Fruit fly (Drosophila melanogaster): ENCODE results near the gene CG12091.

The CG12091 gene

dm6 chr3L:1576489-1577106 is 40.0 kb upstream of the CG12091 start, which contains the start of gene CG13917 (continued):
- TF ChIP-seq bab2 (GFP tag; optimal IDR thresholded peaks at IDR 0.05) (no peak), sisA (GFP tag; IDR thresholded peaks at IDR 0.05) (no peak), CG2889 (GFP tag; IDR thresholded peaks at IDR 0.05) (no peak), trh (GFP tag; optimal IDR thresholded peaks at IDR 0.05) (no peak), CoRest (tag; optimal IDR thresholded peaks at IDR 0.05) (peak; percentile 60), peb (GFP tag; IDR thresholded peaks at IDR 0.05) (no peak), Asciz (GFP tag; optimal IDR thresholded peaks at IDR 0.05) (no peak), dm (GFP tag; optimal IDR thresholded peaks at IDR 0.05) (no peak), CG14965 (GFP tag; optimal IDR thresholded peaks at IDR 0.05; ENCODE audit: borderline replicate concordance) (no peak), dysf (GFP tag; IDR thresholded peaks at IDR 0.05) (no peak), CG6791 (GFP tag; IDR thresholded peaks at IDR 0.05; ENCODE audit: partially characterized antibody) (no peak), cad (GFP tag; optimal IDR thresholded peaks at IDR 0.05) (no peak), vfl (GFP tag; optimal IDR thresholded peaks at IDR 0.05) (no peak), CG4707 (GFP tag; optimal IDR thresholded peaks at IDR 0.05) (no peak), Dref (GFP tag; IDR thresholded peaks at IDR 0.05) (no peak), crp (GFP tag; optimal IDR thresholded peaks at IDR 0.05) (no peak), CG4282 (GFP tag; optimal IDR thresholded peaks at IDR 0.05) (no peak), B-H2 (GFP tag; optimal IDR thresholded peaks at IDR 0.05) (no peak), nerfin-1 (tag; optimal IDR thresholded peaks at IDR 0.05) (no peak), CG11085 (GFP tag; IDR thresholded peaks at IDR 0.05) (no peak), CG13624 (GFP tag; optimal IDR thresholded peaks at IDR 0.05) (no peak), CG2678 (tag; optimal IDR thresholded peaks at IDR 0.05) (no peak), kah (GFP tag; optimal IDR thresholded peaks at IDR 0.05) (no peak), ato (GFP tag; IDR thresholded peaks at IDR 0.05; ENCODE audit: partially characterized antibody) (no peak), Awh (GFP tag; IDR thresholded peaks at IDR 0.05) (no peak), CG9215 (GFP tag; IDR thresholded peaks at IDR 0.05) (no peak), tin (GFP tag; optimal IDR thresholded peaks at IDR 0.05) (no peak), CG5180 (GFP tag; optimal IDR thresholded peaks at IDR 0.05) (no peak), zf30C (GFP tag; optimal IDR thresholded peaks at IDR 0.05) (no peak), CG13424 (tag; optimal IDR thresholded peaks at IDR 0.05) (no peak), Trl (optimal IDR thresholded peaks at IDR 0.05) (no peak), Trl (GFP tag; optimal IDR thresholded peaks at IDR 0.05) (no peak), hth (optimal IDR thresholded peaks at IDR 0.05) (no peak), Optix (GFP tag; IDR thresholded peaks at IDR 0.05) (no peak), zfh1 (GFP tag; IDR thresholded peaks at IDR 0.05) (no peak), gro (GFP tag; optimal IDR thresholded peaks at IDR 0.05) (no peak), mam (GFP tag; optimal IDR thresholded peaks at IDR 0.05) (no peak), CG3847 (GFP tag; IDR thresholded peaks at IDR 0.05) (peak; percentile 84), CG10267 (tag; optimal IDR thresholded peaks at IDR 0.05) (peak; percentile 77), CG18599 (GFP tag; optimal IDR thresholded peaks at IDR 0.05) (no peak), tna (GFP tag; IDR thresholded peaks at IDR 0.05; ENCODE audit: partially characterized antibody) (no peak; the same call in 1 of the 2 replicates), CrebB (tag; optimal IDR thresholded peaks at IDR 0.05) (no peak), Poxn (GFP tag; IDR thresholded peaks at IDR 0.05) (no peak), zen2 (GFP tag; IDR thresholded peaks at IDR 0.05; ENCODE audit: partially characterized antibody) (no peak), lbe (GFP tag; optimal IDR thresholded peaks at IDR 0.05) (no peak), CG3995 (GFP tag; optimal IDR thresholded peaks at IDR 0.05) (no peak), cg (GFP tag; optimal IDR thresholded peaks at IDR 0.05) (no peak), CG2199 (GFP tag; IDR thresholded peaks at IDR 0.05) (no peak), Vsx1 (GFP tag; optimal IDR thresholded peaks at IDR 0.05) (no peak), CG1602 (GFP tag; optimal IDR thresholded peaks at IDR 0.05) (no peak), Fer1 (GFP tag; optimal IDR thresholded peaks at IDR 0.05) (peak; percentile 30), CG1529 (GFP tag; optimal IDR thresholded peaks at IDR 0.05) (no peak)
